Fruit fly (Drosophila melanogaster): ENCODE measurements around the gene CG17193.

CG17193 gene

dm6 chr3R:20008372-20009051 is 47.4 kb downstream of the CG17193 start, which contains the start of the genes Hs6st and MED25 (continued):
- TF ChIP-seq HmgD (GFP tag; optimal IDR thresholded peaks at IDR 0.05), result no peak
- peak; percentile 62 for TF ChIP-seq sob (GFP tag; IDR thresholded peaks at IDR 0.05)
- peak; percentile 91 for TF ChIP-seq Ets65A (GFP tag)
- peak; percentile 73 for TF ChIP-seq CG12659 (GFP tag; optimal IDR thresholded peaks at IDR 0.05)
- TF ChIP-seq CG6689 (GFP tag; IDR thresholded peaks at IDR 0.05), result no peak
- peak; percentile 88 for TF ChIP-seq BEAF-32 (GFP tag; optimal IDR thresholded peaks at IDR 0.05)
- TF ChIP-seq Sox102F (GFP tag; optimal IDR thresholded peaks at IDR 0.05), result peak; percentile 11
- TF ChIP-seq oc (tag; optimal IDR thresholded peaks at IDR 0.05), result no peak
- TF ChIP-seq CG6791 (GFP tag; IDR thresholded peaks at IDR 0.05; ENCODE audit: partially characterized antibody), result peak; percentile 71
- peak; percentile 66 for TF ChIP-seq slbo (GFP tag; IDR thresholded peaks at IDR 0.05)
- TF ChIP-seq CG6813 (GFP tag; optimal IDR thresholded peaks at IDR 0.05), result no peak
- peak; percentile 60 for TF ChIP-seq CG1233 (GFP tag; optimal IDR thresholded peaks at IDR 0.05)
- TF ChIP-seq odd (GFP tag; optimal IDR thresholded peaks at IDR 0.05), result no peak
- TF ChIP-seq Fer2 (tag; optimal IDR thresholded peaks at IDR 0.05), result peak; percentile 56
- peak; percentile 55 for TF ChIP-seq row (GFP tag; IDR thresholded peaks at IDR 0.05)
- TF ChIP-seq Nf-YB (GFP tag; optimal IDR thresholded peaks at IDR 0.05), result no peak
- TF ChIP-seq stwl (tag; optimal IDR thresholded peaks at IDR 0.05), result peak; percentile 60
- peak; percentile 29 for TF ChIP-seq CG18262 (tag; optimal IDR thresholded peaks at IDR 0.05)
- no peak for TF ChIP-seq CG10565 (GFP tag; optimal IDR thresholded peaks at IDR 0.05)
- TF ChIP-seq CG34422 (GFP tag; IDR thresholded peaks at IDR 0.05), result peak; percentile 84; the same call in 1 of the 3 replicates
- peak; percentile 48 for TF ChIP-seq CG4328 (GFP tag; optimal IDR thresholded peaks at IDR 0.05)
- peak; percentile 54 for TF ChIP-seq CG9727 (GFP tag; optimal IDR thresholded peaks at IDR 0.05)
- no peak for TF ChIP-seq Adf1 (GFP tag; IDR thresholded peaks at IDR 0.05)
- peak; percentile 26 for TF ChIP-seq Rfx (GFP tag; IDR thresholded peaks at IDR 0.05)
- peak; percentile 57 for TF ChIP-seq kay (GFP tag; optimal IDR thresholded peaks at IDR 0.05)
- TF ChIP-seq CG32772 (GFP tag; IDR thresholded peaks at IDR 0.05), result no peak
- peak; percentile 44 for TF ChIP-seq CG4820 (GFP tag; optimal IDR thresholded peaks at IDR 0.05)
- TF ChIP-seq Dll (GFP tag; IDR thresholded peaks at IDR 0.05; ENCODE audit: partially characterized antibody), result peak; percentile 87; the same call in 2 of the 4 replicates
- peak; percentile 65 for TF ChIP-seq Hmr (GFP tag; optimal IDR thresholded peaks at IDR 0.05)
- peak; percentile 80 to 96 for TF ChIP-seq crp (GFP tag; optimal IDR thresholded peaks at IDR 0.05)
- TF ChIP-seq br (optimal IDR thresholded peaks at IDR 0.05), result no peak
- peak; percentile 29; the same call in 2 of the 3 replicates for TF ChIP-seq ci (GFP tag; IDR thresholded peaks at IDR 0.05)
- TF ChIP-seq vnd (GFP tag; IDR thresholded peaks at IDR 0.05; ENCODE audit: partially characterized antibody), result peak; percentile 65
- peak; percentile 51 for TF ChIP-seq CG11504 (tag; optimal IDR thresholded peaks at IDR 0.05)
- peak; percentile 45 for TF ChIP-seq Lhr (GFP tag; optimal IDR thresholded peaks at IDR 0.05)
- peak; percentile 41; the same call in 1 of the 2 replicates for TF ChIP-seq CG32532 (GFP tag; IDR thresholded peaks at IDR 0.05)
- no peak for TF ChIP-seq corto (GFP tag; optimal IDR thresholded peaks at IDR 0.05)
- no peak for TF ChIP-seq Hey (tag; optimal IDR thresholded peaks at IDR 0.05)
- peak; percentile 65 for TF ChIP-seq CG2129 (GFP tag; IDR thresholded peaks at IDR 0.05; ENCODE audit: partially characterized antibody)
- peak; percentile 34 for TF ChIP-seq tna (GFP tag; IDR thresholded peaks at IDR 0.05; ENCODE audit: partially characterized antibody)
- TF ChIP-seq en (GFP tag; optimal IDR thresholded peaks at IDR 0.05), result no peak
- TF ChIP-seq CG8765 (GFP tag; IDR thresholded peaks at IDR 0.05), result no peak; the same call in 1 of the 2 replicates
- peak; percentile 31 for TF ChIP-seq HLH54F (GFP tag; optimal IDR thresholded peaks at IDR 0.05)
- TF ChIP-seq abd-A (tag; optimal IDR thresholded peaks at IDR 0.05), result no peak
- 0 out of 2 replicates have a peak, but pooled peaks have one; percentile 13 for TF ChIP-seq Awh (GFP tag; IDR thresholded peaks at IDR 0.05)
- peak; percentile 59 for TF ChIP-seq CG15011 (GFP tag; optimal IDR thresholded peaks at IDR 0.05)
- no peak for TF ChIP-seq Neu2 (GFP tag; optimal IDR thresholded peaks at IDR 0.05; ENCODE audit: borderline replicate concordance)
- no peak for TF ChIP-seq Eip74EF (GFP tag; optimal IDR thresholded peaks at IDR 0.05)

Data from whole organism, embryonic.